Worm (Caenorhabditis elegans) whole organism, late embryonic: ENCODE data around the gene F46F5.14.

Experiments
- C08G9.2 ChIP-seq: sonication (generic microtip); optimal IDR thresholded peaks from 2 replicates; lab custom pipeline; 2016; ENCODE audit warnings: mild to moderate bottlenecking, missing genetic modification characterization, moderate library complexity, missing compliant biosample characterization
- K09A11.1 ChIP-seq: sonication (generic microtip); optimal IDR thresholded peaks from 2 replicates; lab custom pipeline; 2017; ENCODE audit warnings: antibody characterized with exemption, mild to moderate bottlenecking, missing genetic modification characterization, missing compliant biosample characterization; ENCODE audit not compliant: insufficient read depth
- T23F11.4 ChIP-seq: fragments of 200-800 bp; sonication (Bioruptor generic); optimal IDR thresholded peaks from 2 replicates; lab custom pipeline; 2018; ENCODE audit warnings: mild to moderate bottlenecking, missing genetic modification characterization, missing compliant biosample characterization
- Y22D7AL.16 ChIP-seq: sonication (generic microtip); optimal IDR thresholded peaks from 2 replicates; lab custom pipeline; 2016; ENCODE audit warnings: missing genetic modification characterization, missing compliant biosample characterization
- ceh-19 ChIP-seq: fragments of 200-800 bp; sonication (Bioruptor generic); optimal IDR thresholded peaks from 2 replicates; lab custom pipeline; 2018; ENCODE audit warnings: mild to moderate bottlenecking, missing genetic modification characterization, missing compliant biosample characterization
- ceh-22 ChIP-seq: sonication (generic microtip); optimal IDR thresholded peaks from 2 replicates; lab custom pipeline; 2017; ENCODE audit warnings: missing biosample characterization, missing genetic modification characterization
- ceh-31 ChIP-seq: sonication (generic microtip); optimal IDR thresholded peaks from 2 replicates; lab custom pipeline; 2016; ENCODE audit warnings: missing genetic modification characterization, missing compliant biosample characterization
- ceh-34 ChIP-seq: sonication (generic microtip); optimal IDR thresholded peaks from 2 replicates; lab custom pipeline; 2016; ENCODE audit warnings: mild to moderate bottlenecking, missing genetic modification characterization, missing compliant biosample characterization
- ceh-6 ChIP-seq: fragments of 200-800 bp; sonication (Bioruptor generic); optimal IDR thresholded peaks from 2 replicates; lab custom pipeline; 2018; ENCODE audit warnings: mild to moderate bottlenecking, missing genetic modification characterization, missing compliant biosample characterization
- ceh-9 ChIP-seq: sonication (generic microtip); optimal IDR thresholded peaks from 2 replicates; lab custom pipeline; 2016; ENCODE audit warnings: mild to moderate bottlenecking, missing genetic modification characterization, inconsistent platforms, missing compliant biosample characterization
- elt-4 ChIP-seq: sonication (generic microtip); optimal IDR thresholded peaks from 2 replicates; lab custom pipeline; 2016; ENCODE audit warnings: missing genetic modification characterization, missing compliant biosample characterization
- eyg-1 ChIP-seq: sonication (generic microtip); optimal IDR thresholded peaks from 2 replicates; lab custom pipeline; 2016; ENCODE audit warnings: missing genotype, missing genetic modification characterization, missing compliant biosample characterization
- fax-1 ChIP-seq: sonication (generic microtip); optimal IDR thresholded peaks from 2 replicates; lab custom pipeline; 2016; ENCODE audit warnings: missing genotype, missing genetic modification characterization, missing compliant biosample characterization
- fkh-10 ChIP-seq: fragments of 150-350 bp; optimal IDR thresholded peaks from 2 replicates; lab custom pipeline; 2014; ENCODE audit warnings: missing biosample characterization, missing genetic modification reagents, missing genetic modification characterization
- fkh-6 ChIP-seq: sonication (generic microtip); optimal IDR thresholded peaks from 2 replicates; lab custom pipeline; 2016; ENCODE audit warnings: missing genetic modification characterization, missing compliant biosample characterization
- gmeb-2 ChIP-seq: sonication (generic microtip); optimal IDR thresholded peaks from 2 replicates; lab custom pipeline; 2016; ENCODE audit warnings: missing genetic modification characterization, inconsistent platforms, missing compliant biosample characterization
- hlh-15 ChIP-seq: sonication (generic microtip); optimal IDR thresholded peaks from 2 replicates; lab custom pipeline; 2016; ENCODE audit warnings: missing genetic modification characterization, missing compliant biosample characterization
- hlh-6 ChIP-seq: sonication (generic microtip); optimal IDR thresholded peaks from 2 replicates; lab custom pipeline; 2016; ENCODE audit warnings: missing genotype, missing genetic modification characterization, missing compliant biosample characterization
- hlh-8 ChIP-seq: sonication (generic microtip); optimal IDR thresholded peaks from 2 replicates; lab custom pipeline; 2016; ENCODE audit warnings: missing genotype, missing genetic modification characterization, missing compliant biosample characterization
- lim-6 ChIP-seq: sonication (generic microtip); optimal IDR thresholded peaks from 2 replicates; lab custom pipeline; 2016; ENCODE audit warnings: missing genetic modification characterization, missing compliant biosample characterization
- madf-2 ChIP-seq: sonication (generic microtip); optimal IDR thresholded peaks from 2 replicates; lab custom pipeline; 2017; ENCODE audit warnings: missing genetic modification characterization, missing compliant biosample characterization
- nfya-1 ChIP-seq: sonication (generic microtip); optimal IDR thresholded peaks from 2 replicates; lab custom pipeline; 2017; ENCODE audit warnings: missing genetic modification characterization, mild to moderate bottlenecking, missing compliant biosample characterization, antibody characterized with exemption, moderate library complexity
- nhr-11 ChIP-seq: fragments of 150-350 bp; optimal IDR thresholded peaks from 2 replicates; lab custom pipeline; 2014; ENCODE audit warnings: missing biosample characterization, missing genetic modification characterization
- npax-4 ChIP-seq: sonication (generic microtip); optimal IDR thresholded peaks from 2 replicates; lab custom pipeline; 2016; ENCODE audit warnings: missing genetic modification characterization, missing compliant biosample characterization
- odd-2 ChIP-seq: sonication (generic microtip); optimal IDR thresholded peaks from 2 replicates; lab custom pipeline; 2017; ENCODE audit warnings: antibody characterized with exemption, mild to moderate bottlenecking, missing genetic modification characterization, missing compliant biosample characterization
- pat-9 ChIP-seq: fragments of 200-800 bp; sonication (Bioruptor generic); optimal IDR thresholded peaks from 2 replicates; lab custom pipeline; 2018; ENCODE audit warnings: mild to moderate bottlenecking, missing genetic modification characterization, moderate library complexity, missing compliant biosample characterization
- pha-2 ChIP-seq: sonication (generic microtip); optimal IDR thresholded peaks from 2 replicates; lab custom pipeline; 2017; ENCODE audit warnings: mild to moderate bottlenecking, missing genetic modification characterization, missing compliant biosample characterization
- pros-1 ChIP-seq: fragments of 150-350 bp; optimal IDR thresholded peaks from 2 replicates; lab custom pipeline; 2014; ENCODE audit warnings: missing biosample characterization, missing genetic modification reagents, missing genetic modification characterization
- sox-2 ChIP-seq: fragments of 200-800 bp; sonication (Bioruptor generic); IDR thresholded peaks from 2 replicates; pipeline ENCODE4 v1.3.6; 2022; ENCODE audit warnings: missing genetic modification reagents, missing genetic modification characterization, missing compliant biosample characterization
- tbx-7 ChIP-seq: sonication (generic microtip); optimal IDR thresholded peaks from 2 replicates; lab custom pipeline; 2016; ENCODE audit warnings: missing genotype, missing genetic modification characterization, missing compliant biosample characterization
- ttx-3 ChIP-seq: sonication (generic microtip); optimal IDR thresholded peaks from 2 replicates; lab custom pipeline; 2016; ENCODE audit warnings: missing genetic modification reagents, missing genetic modification characterization, missing compliant biosample characterization
- unc-55 ChIP-seq: sonication (generic microtip); optimal IDR thresholded peaks from 2 replicates; lab custom pipeline; 2017; ENCODE audit warnings: missing biosample characterization, missing genetic modification reagents, missing genetic modification characterization
- ztf-16 ChIP-seq: sonication (generic microtip); optimal IDR thresholded peaks from 2 replicates; lab custom pipeline; 2017; ENCODE audit warnings: missing genetic modification characterization, missing compliant biosample characterization

The F46F5.14 gene

ce11 chrII:788139-788538 lies 11.7 kb upstream of the F46F5.14 start, which contains the start of gene F46F5.15:
Gene F46F5.15 (plus strand): TSS chrII:788439.
- TF ChIP-seq madf-2 (no peak), odd-2 (tag; lab: Kevin White, UChicago) (no peak), ceh-6 (GFP tag; lab: Kevin White, UChicago) (no peak), pat-9 (tag; lab: Kevin White, UChicago) (no peak), hlh-6 (tag; lab: Kevin White, UChicago) (no peak), ceh-31 (no peak), fax-1 (tag; lab: Kevin White, UChicago) (no peak), ceh-22 (tag; lab: Kevin White, UChicago) (no peak), elt-4 (tag; lab: Kevin White, UChicago) (no peak), hlh-15 (tag; lab: Kevin White, UChicago) (no peak), nfya-1 (tag; lab: Kevin White, UChicago) (no peak), tbx-7 (tag; lab: Kevin White, UChicago) (no peak), ceh-9 (tag; lab: Kevin White, UChicago) (no peak), nhr-11 (tag; lab: Kevin White, UChicago) (no peak), gmeb-2 (tag; lab: Kevin White, UChicago) (no peak)

DNA sequence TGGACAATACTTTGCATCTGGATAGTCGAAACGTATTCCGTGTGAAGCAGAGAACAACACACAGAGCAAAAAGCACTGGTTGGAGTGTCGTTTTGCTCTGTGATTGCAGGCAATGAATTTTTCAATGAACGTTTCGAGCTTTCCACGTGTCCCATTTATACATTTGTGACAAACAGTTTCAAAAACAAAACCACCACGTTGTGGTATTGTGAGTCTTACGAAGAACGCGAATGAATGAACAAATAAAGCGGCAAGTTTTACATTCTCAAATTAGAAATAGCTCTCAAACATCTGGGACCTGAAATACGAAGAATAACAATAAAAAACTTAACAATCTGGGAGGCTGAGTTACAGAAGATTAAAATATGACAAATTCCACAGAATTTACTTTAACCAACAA lies 8.0 kb upstream of the F46F5.14 start, which contains the start of gene F46F5.1:
Gene F46F5.1 (minus strand): TSS at position 101 of the 400 bp plus-strand sequence.
- TF ChIP-seq fkh-6 (tag; lab: Kevin White, UChicago): no peak
- no peak for TF ChIP-seq C08G9.2 (tag; lab: Kevin White, UChicago)
- TF ChIP-seq sox-2: no peak
- TF ChIP-seq unc-55 (GFP tag; lab: Kevin White, UChicago): no peak

DNA sequence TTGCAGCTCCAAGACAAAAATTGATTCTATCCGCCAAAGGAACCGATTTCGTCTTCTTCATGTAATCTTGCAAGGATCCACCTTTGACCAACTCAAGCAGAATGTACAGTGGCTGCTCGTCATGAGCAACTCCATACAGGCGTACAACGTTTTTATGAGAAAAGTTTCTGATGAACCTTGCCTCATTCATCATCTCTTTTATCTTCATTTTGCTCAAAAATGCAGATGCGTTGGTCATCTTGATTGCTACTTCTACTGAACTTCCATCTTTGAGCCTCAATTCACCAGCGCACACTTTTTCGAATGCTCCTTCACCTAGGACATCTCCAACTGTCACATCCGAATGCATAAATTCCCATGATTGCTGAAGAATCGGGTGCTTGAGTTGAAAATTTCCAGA lies 2.9 kb upstream of the F46F5.14 start:
- TF ChIP-seq lim-6: no peak
- no peak for TF ChIP-seq npax-4

- TF ChIP-seq lim-6 (no peak), ceh-34 (no peak), pha-2 (tag; lab: Kevin White, UChicago) (no peak), fkh-10 (GFP tag; lab: Kevin White, UChicago) (no peak), Y22D7AL.16 (tag; lab: Kevin White, UChicago) (no peak), ceh-19 (GFP tag; lab: Kevin White, UChicago) (no peak), pros-1 (tag; lab: Kevin White, UChicago) (no peak)
Measured at ce11 chrII:797445-797844, 2.4 kb upstream of the F46F5.14 start.

- TF ChIP-seq gmeb-2 (tag; lab: Kevin White, UChicago) (no peak), sox-2 (no peak), ttx-3 (tag; lab: Kevin White, UChicago) (no peak)
Measured at ce11 chrII:803009-803408, 3.2 kb downstream of the F46F5.14 start, which contains the start of gene F46F5.13. Gene F46F5.13 (plus strand): TSS chrII:803309.

- no peak for TF ChIP-seq Y22D7AL.16 (tag; lab: Kevin White, UChicago)
- no peak for TF ChIP-seq ztf-16 (tag; lab: Kevin White, UChicago)
- TF ChIP-seq hlh-8: no peak
- no peak for TF ChIP-seq eyg-1 (tag; lab: Kevin White, UChicago)
- no peak for TF ChIP-seq T23F11.4 (GFP tag; lab: Kevin White, UChicago)
- no peak for TF ChIP-seq K09A11.1 (tag; lab: Kevin White, UChicago)
- no peak for TF ChIP-seq ceh-19 (GFP tag; lab: Kevin White, UChicago)
- TF ChIP-seq pros-1 (tag; lab: Kevin White, UChicago): no peak
Measured at ce11 chrII:808457-808856, 8.7 kb downstream of the F46F5.14 start, which contains the start of gene F46F5.11. Gene F46F5.11 (plus strand): TSS chrII:808757.
